Worm (Caenorhabditis elegans) whole organism, L4 larva: ENCODE results near the gene Y17D7B.2.

ENCODE experiments used
- F10B5.3 ChIP-seq: sonication (generic microtip); optimal IDR thresholded peaks from 2 replicates; lab custom pipeline; 2016; ENCODE audit warnings: mild to moderate bottlenecking, missing genetic modification characterization, missing compliant biosample characterization
- F37D6.2 ChIP-seq: sonication (generic microtip); optimal IDR thresholded peaks from 2 replicates; lab custom pipeline; 2016; ENCODE audit warnings: mild to moderate bottlenecking, missing genetic modification characterization, missing compliant biosample characterization
- T20F7.1 ChIP-seq: fragments of 200-800 bp; sonication (Bioruptor generic); optimal IDR thresholded peaks from 2 replicates; lab custom pipeline; 2018; ENCODE audit warnings: mild to moderate bottlenecking, missing genetic modification characterization, missing compliant biosample characterization
- Y105C5A.15 ChIP-seq: fragments of 200-800 bp; sonication (Bioruptor generic); IDR thresholded peaks from 2 replicates; pipeline ENCODE4 v1.3.6; 2022; ENCODE audit warnings: missing genetic modification characterization, missing compliant biosample characterization
- Y48G9A.11 ChIP-seq: fragments of 200-800 bp; sonication (Bioruptor generic); IDR thresholded peaks from 2 replicates; pipeline ENCODE4 v1.3.6; 2022; ENCODE audit warnings: missing genetic modification reagents, missing genetic modification characterization, missing compliant biosample characterization
- Y5F2A.4 ChIP-seq: fragments of 200-800 bp; sonication (Bioruptor generic); optimal IDR thresholded peaks from 2 replicates; lab custom pipeline; 2018; ENCODE audit warnings: mild to moderate bottlenecking, missing genetic modification characterization, missing compliant biosample characterization
- aha-1 ChIP-seq: fragments of 150-350 bp; peaks from one replicate; lab custom pipeline; 2014; ENCODE audit warnings: missing biosample characterization, missing genetic modification characterization
- arid-1 ChIP-seq: fragments of 200-800 bp; sonication (Bioruptor generic); conservative IDR thresholded peaks from 2 replicates; pipeline ENCODE4 v1.3.6; 2022; ENCODE audit warnings: missing genetic modification reagents, missing genetic modification characterization, missing compliant biosample characterization
- ceh-20 ChIP-seq: fragments of 200-800 bp; sonication (Bioruptor generic); IDR thresholded peaks from 2 replicates; pipeline ENCODE4 v1.3.6; 2022; ENCODE audit warnings: missing genetic modification reagents, missing genetic modification characterization, missing compliant biosample characterization
- ces-1 ChIP-seq: fragments of 150-350 bp; sonication (generic microtip); optimal IDR thresholded peaks from 4 replicates; lab custom pipeline; 2014; ENCODE audit warnings: missing biosample characterization, missing genetic modification reagents, missing genetic modification characterization
- cey-2 ChIP-seq: sonication (generic microtip); optimal IDR thresholded peaks from 3 replicates; lab custom pipeline; 2017; ENCODE audit warnings: missing genetic modification characterization, mild to moderate bottlenecking, missing compliant biosample characterization, antibody characterized with exemption, borderline replicate concordance; ENCODE audit not compliant: insufficient read depth
- daf-12 ChIP-seq: fragments of 150-350 bp; optimal IDR thresholded peaks from 2 replicates; lab custom pipeline; 2014; ENCODE audit warnings: missing biosample characterization, missing genetic modification reagents, missing genetic modification characterization
- daf-16 ChIP-seq, 3 experiments: sonication (generic microtip); optimal IDR thresholded peaks; 2 replicates each; lab custom pipeline; 2016 to 2017; ENCODE audit warnings: missing genetic modification characterization in 3 of 3, missing genetic modification reagents in 3 of 3, mild to moderate bottlenecking in 2 of 3, missing compliant biosample characterization in 2 of 3, missing biosample characterization in 1 of 3, moderate library complexity in 1 of 3
- dmd-9 ChIP-seq: fragments of 200-800 bp; sonication (Bioruptor generic); IDR thresholded peaks from 2 replicates; pipeline ENCODE4 v1.3.6; 2022; ENCODE audit warnings: missing genetic modification reagents, missing genetic modification characterization, missing compliant biosample characterization
- egl-27 ChIP-seq: sonication (generic microtip); optimal IDR thresholded peaks from 3 replicates; lab custom pipeline; 2017; ENCODE audit warnings: missing biosample characterization, missing genetic modification reagents, missing genetic modification characterization
- fkh-10 ChIP-seq: fragments of 150-350 bp; optimal IDR thresholded peaks from 2 replicates; lab custom pipeline; 2014; ENCODE audit warnings: missing biosample characterization, missing genetic modification reagents, missing genetic modification characterization
- fos-1 ChIP-seq: fragments of 150-350 bp; optimal IDR thresholded peaks from 2 replicates; lab custom pipeline; 2014; ENCODE audit warnings: missing biosample characterization, missing genetic modification characterization
- hlh-11 ChIP-seq: fragments of 200-800 bp; sonication (Bioruptor generic); optimal IDR thresholded peaks from 2 replicates; lab custom pipeline; 2018; ENCODE audit warnings: mild to moderate bottlenecking, missing genetic modification characterization, missing compliant biosample characterization
- lim-7 ChIP-seq: fragments of 200-800 bp; sonication (Bioruptor generic); IDR thresholded peaks from 2 replicates; pipeline ENCODE4 v1.3.6; 2022; ENCODE audit warnings: missing genetic modification characterization, missing compliant biosample characterization
- lin-1 ChIP-seq: fragments of 200-800 bp; sonication (Bioruptor generic); IDR thresholded peaks from 2 replicates; pipeline ENCODE4 v1.3.6; 2022; ENCODE audit warnings: missing genetic modification reagents, missing genetic modification characterization, missing compliant biosample characterization
- lin-13 ChIP-seq: fragments of 150-350 bp; optimal IDR thresholded peaks from 2 replicates; lab custom pipeline; 2014; ENCODE audit warnings: missing biosample characterization, missing genetic modification reagents, missing genetic modification characterization
- lin-38 ChIP-seq: fragments of 200-800 bp; sonication (Bioruptor generic); IDR thresholded peaks from 2 replicates; pipeline ENCODE4 v1.3.6; 2022; ENCODE audit warnings: missing genetic modification reagents, missing genetic modification characterization, missing compliant biosample characterization
- lir-3 ChIP-seq: sonication (generic microtip); optimal IDR thresholded peaks from 2 replicates; lab custom pipeline; 2016; ENCODE audit warnings: mild to moderate bottlenecking, missing genetic modification characterization, missing compliant biosample characterization
- lsy-2 ChIP-seq, 2 experiments: fragments of 150-350 bp in 1 of 2; sonication (generic microtip) in 1 of 2; optimal IDR thresholded peaks; 2 replicates each; lab custom pipeline; 2014 to 2017; ENCODE audit warnings: missing biosample characterization in 2 of 2, missing genetic modification characterization in 2 of 2
- madf-5 ChIP-seq, 2 experiments: fragments of 200-800 bp; sonication (Bioruptor generic); IDR thresholded peaks; 2 replicates each; pipeline ENCODE4 v1.3.6; 2022; ENCODE audit warnings: missing compliant biosample characterization in 2 of 2, missing genetic modification characterization in 2 of 2
- mdt-29 ChIP-seq: fragments of 200-800 bp; sonication (Bioruptor generic); IDR thresholded peaks from 2 replicates; pipeline ENCODE4 v1.3.6; 2022; ENCODE audit warnings: missing genetic modification reagents, missing genetic modification characterization, missing compliant biosample characterization
- mep-1 ChIP-seq: fragments of 150-350 bp; sonication (generic microtip); optimal IDR thresholded peaks from 3 replicates; lab custom pipeline; 2014; ENCODE audit warnings: missing biosample characterization, missing genetic modification characterization
- mxl-2 ChIP-seq: fragments of 200-800 bp; sonication (Bioruptor generic); conservative IDR thresholded peaks from 2 replicates; pipeline ENCODE4 v1.3.6; 2022; ENCODE audit warnings: missing genetic modification reagents, missing genetic modification characterization, missing compliant biosample characterization
- mxl-3 ChIP-seq: fragments of 200-800 bp; sonication (Bioruptor generic); optimal IDR thresholded peaks from 2 replicates; lab custom pipeline; 2018; ENCODE audit warnings: mild to moderate bottlenecking, missing genetic modification characterization, missing compliant biosample characterization
- nhr-102 ChIP-seq: sonication (generic microtip); optimal IDR thresholded peaks from 2 replicates; lab custom pipeline; 2016; ENCODE audit warnings: mild to moderate bottlenecking, missing genetic modification characterization, moderate library complexity, missing compliant biosample characterization
- nhr-11 ChIP-seq: fragments of 150-350 bp; optimal IDR thresholded peaks from 2 replicates; lab custom pipeline; 2014; ENCODE audit warnings: missing biosample characterization, missing genetic modification characterization
- nhr-111 ChIP-seq: fragments of 200-800 bp; sonication (Bioruptor generic); optimal IDR thresholded peaks from 2 replicates; lab custom pipeline; 2018; ENCODE audit warnings: mild to moderate bottlenecking, missing genetic modification characterization, missing compliant biosample characterization
- nhr-42 ChIP-seq: fragments of 200-800 bp; sonication (Bioruptor generic); IDR thresholded peaks from 2 replicates; pipeline ENCODE4 v1.3.6; 2022; ENCODE audit warnings: missing genetic modification characterization, missing compliant biosample characterization
- nhr-77 ChIP-seq: fragments of 150-350 bp; optimal IDR thresholded peaks from 2 replicates; lab custom pipeline; 2014; ENCODE audit warnings: missing biosample characterization, missing genetic modification characterization
- php-3 ChIP-seq: fragments of 200-800 bp; sonication (Bioruptor generic); IDR thresholded peaks from 2 replicates; pipeline ENCODE4 v1.3.6; 2022; ENCODE audit warnings: missing genetic modification reagents, missing genetic modification characterization, missing compliant biosample characterization
- pqm-1 ChIP-seq: sonication (generic microtip); optimal IDR thresholded peaks from 2 replicates; lab custom pipeline; 2017; ENCODE audit warnings: missing biosample characterization, missing genetic modification characterization
- rbr-2 ChIP-seq: sonication (generic microtip); optimal IDR thresholded peaks from 2 replicates; lab custom pipeline; 2016; ENCODE audit warnings: missing genotype, missing genetic modification characterization, missing compliant biosample characterization
- saeg-2 ChIP-seq: fragments of 200-800 bp; sonication (Bioruptor generic); IDR thresholded peaks from 2 replicates; pipeline ENCODE4 v1.3.6; 2022; ENCODE audit warnings: missing genetic modification reagents, missing genetic modification characterization, missing compliant biosample characterization
- set-16 ChIP-seq: fragments of 200-800 bp; sonication (Bioruptor generic); IDR thresholded peaks from 2 replicates; pipeline ENCODE4 v1.3.6; 2022; ENCODE audit warnings: missing genetic modification reagents, missing genetic modification characterization, missing compliant biosample characterization
- spr-3 ChIP-seq: fragments of 200-800 bp; sonication (Bioruptor generic); optimal IDR thresholded peaks from 2 replicates; lab custom pipeline; 2018; ENCODE audit warnings: mild to moderate bottlenecking, missing genetic modification characterization, missing compliant biosample characterization
- unc-62 ChIP-seq, 3 experiments: fragments of 150-350 bp in 1 of 3; sonication (generic microtip); optimal IDR thresholded peaks in 2 of 3; peaks in 1 of 3; 1 replicate in 1 of 3; 2 replicates in 2 of 3; lab custom pipeline; 2014 to 2017; ENCODE audit warnings: missing biosample characterization in 3 of 3, missing genetic modification characterization in 3 of 3, missing genetic modification reagents in 3 of 3, missing genotype in 1 of 3
- vab-7 ChIP-seq: fragments of 200-800 bp; sonication (Bioruptor generic); IDR thresholded peaks from 2 replicates; pipeline ENCODE4 v1.3.6; 2022; ENCODE audit warnings: missing genetic modification reagents, missing genetic modification characterization, missing compliant biosample characterization
- zfp-2 ChIP-seq: sonication (generic microtip); optimal IDR thresholded peaks from 2 replicates; lab custom pipeline; 2016; ENCODE audit warnings: mild to moderate bottlenecking, missing genetic modification characterization, missing compliant biosample characterization
- zip-11 ChIP-seq: fragments of 200-800 bp; sonication (Bioruptor generic); IDR thresholded peaks from 2 replicates; pipeline ENCODE4 v1.3.6; 2022; ENCODE audit warnings: missing genetic modification characterization, missing compliant biosample characterization
- ztf-11 ChIP-seq: fragments of 150-350 bp; optimal IDR thresholded peaks from 2 replicates; lab custom pipeline; 2014; ENCODE audit warnings: missing biosample characterization, missing genetic modification characterization

Y17D7B.2 gene

DNA sequence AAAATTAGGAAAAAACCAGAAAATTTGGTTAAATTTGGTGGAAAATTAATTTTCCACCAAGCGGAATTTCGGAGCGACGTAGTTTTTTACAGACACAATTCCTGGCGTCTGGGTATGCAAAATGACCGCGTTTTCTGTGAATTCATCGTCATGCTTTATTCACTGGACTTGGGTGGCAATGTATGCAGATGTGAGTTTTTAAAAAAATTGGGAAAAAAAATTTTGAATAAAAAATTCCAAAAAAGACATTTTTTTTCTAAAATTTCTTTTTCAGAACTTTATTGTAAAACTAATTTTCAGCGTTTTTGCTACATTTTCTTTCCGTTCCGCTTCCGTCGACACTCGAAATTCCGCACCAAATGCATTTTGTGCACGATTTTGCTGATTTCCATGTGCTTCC lies 23.8 kb downstream of the Y17D7B.2 start, which contains the start of gene C54E10.7:
Gene C54E10.7 (plus strand): TSS at position 301 of the 400 bp plus-strand sequence.
- TF ChIP-seq nhr-111 (GFP tag; lab: Kevin White, UChicago) (no peak), nhr-42 (GFP tag; lab: Robert Waterston, UW) (no peak), madf-5 (GFP tag; IDR thresholded peaks at IDR 0.05; lab: Robert Waterston, UW) (no peak), lir-3 (no peak), Y48G9A.11 (GFP tag; lab: Robert Waterston, UW) (no peak)

DNA sequence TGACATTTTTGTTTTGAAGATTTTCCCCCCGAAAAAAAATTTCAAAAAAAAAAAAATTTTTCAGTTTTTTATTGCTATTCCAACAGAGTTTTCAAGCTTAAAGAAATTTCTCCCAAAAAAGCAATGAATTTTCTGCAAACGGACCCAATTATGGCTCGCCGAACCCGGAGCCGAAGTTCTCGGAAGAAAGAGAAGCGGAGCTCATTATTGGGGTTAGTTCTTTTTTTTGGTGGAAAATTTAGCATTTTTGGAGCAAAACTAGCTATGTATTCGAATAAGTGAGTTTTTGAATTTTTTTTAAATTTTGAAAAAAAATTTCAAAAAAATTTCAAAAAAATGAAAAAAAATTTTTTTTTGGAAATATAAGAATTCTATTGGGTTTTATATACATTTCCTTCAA lies 32.1 kb downstream of the Y17D7B.2 start, which contains the start of gene ncs-5:
Gene ncs-5 (plus strand): TSS at position 124 of the 400 bp plus-strand sequence.
- TF ChIP-seq nhr-102 (no peak), aha-1 (tag; lab: Kevin White, UChicago) (peak; percentile 92)
- TF ChIP-seq, all 104 proteins: peak for 1

DNA sequence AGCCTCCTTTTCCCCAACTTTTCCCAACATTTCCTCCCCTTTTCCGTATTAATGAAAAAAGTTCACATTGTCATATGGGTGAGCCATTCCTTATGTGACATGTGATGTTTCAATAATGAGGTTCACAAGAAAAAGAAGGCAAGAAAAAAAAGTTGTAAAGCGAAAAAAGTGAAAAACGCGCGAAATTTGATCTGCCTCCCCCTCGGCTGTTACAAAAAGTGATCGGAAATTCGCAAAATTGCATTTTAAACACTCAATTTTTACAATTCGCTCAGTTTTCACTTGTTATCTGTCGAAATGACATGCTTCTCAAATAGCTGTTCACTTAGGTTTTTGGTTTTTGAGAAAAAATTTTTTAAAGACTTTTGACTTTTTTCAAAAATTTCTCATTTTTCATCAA lies 34.0 kb downstream of the Y17D7B.2 start:
- TF ChIP-seq fkh-10 (GFP tag; lab: Kevin White, UChicago), result peak; percentile 86
- no peak for TF ChIP-seq lin-38 (GFP tag; lab: Robert Waterston, UW)

DNA sequence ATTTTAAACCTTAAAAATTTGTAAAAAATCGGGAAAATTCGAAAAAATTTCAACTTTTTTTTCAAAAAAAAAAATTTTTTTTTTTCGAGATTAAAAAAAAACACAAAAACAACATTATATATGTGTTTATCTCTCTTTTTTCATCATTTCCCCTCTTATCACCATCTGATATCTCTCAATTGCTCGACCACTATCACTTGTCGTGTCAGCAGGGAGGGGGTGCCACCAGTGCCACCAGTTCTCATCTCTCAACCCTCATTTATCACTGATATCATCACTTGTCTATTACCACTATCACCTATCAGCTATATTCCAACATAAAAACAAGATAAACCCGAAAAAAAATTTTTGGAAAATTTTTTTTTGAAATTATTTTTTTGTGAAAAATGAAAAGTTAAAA lies 38.9 kb downstream of the Y17D7B.2 start:
- no peak for TF ChIP-seq mxl-2
- no peak for TF ChIP-seq cey-2
- peak in 1 of 2 experiments; percentile 29 for TF ChIP-seq daf-16 (GFP tag; optimal IDR thresholded peaks at IDR 0.05; lab: Kevin White, UChicago)
- TF ChIP-seq daf-16 (tag; optimal IDR thresholded peaks at IDR 0.05; lab: Kevin White, UChicago), result peak; percentile 89
- TF ChIP-seq set-16 (GFP tag; lab: Robert Waterston, UW), result no peak
- no peak for TF ChIP-seq daf-12
- no peak for TF ChIP-seq zfp-2
- no peak for TF ChIP-seq dmd-9 (GFP tag; lab: Robert Waterston, UW)
- peak in 1 of 2 experiments; percentile 34 for TF ChIP-seq lsy-2 (tag; optimal IDR thresholded peaks at IDR 0.05; lab: Kevin White, UChicago)
- TF ChIP-seq arid-1 (GFP tag; lab: Robert Waterston, UW), result no peak
- 0 out of 2 replicates have a peak, but pooled peaks have one; percentile 22 for TF ChIP-seq lin-1 (GFP tag; lab: Robert Waterston, UW)
- peak; percentile 75 for TF ChIP-seq hlh-11
- TF ChIP-seq nhr-11 (tag; lab: Kevin White, UChicago), result no peak
- TF ChIP-seq lin-13 (GFP tag; lab: Kevin White, UChicago), result no peak
- TF ChIP-seq nhr-77 (tag; lab: Kevin White, UChicago), result no peak
- no peak for TF ChIP-seq vab-7 (GFP tag; lab: Robert Waterston, UW)
- no peak for TF ChIP-seq egl-27
- no peak for TF ChIP-seq F37D6.2
- TF ChIP-seq unc-62 (GFP tag; optimal IDR thresholded peaks at IDR 0.05 in 1 of 2; lab: Kevin White, UChicago), result peak in 1 of 2 experiments; percentile 43
- no peak for TF ChIP-seq unc-62 (tag; optimal IDR thresholded peaks at IDR 0.05; lab: Kevin White, UChicago)
- no peak for TF ChIP-seq ztf-11
- no peak for TF ChIP-seq zip-11 (GFP tag; lab: Robert Waterston, UW)
- no peak for TF ChIP-seq spr-3 (GFP tag; lab: Kevin White, UChicago)
- TF ChIP-seq saeg-2 (GFP tag; lab: Robert Waterston, UW), result no peak
- TF ChIP-seq T20F7.1 (GFP tag; lab: Kevin White, UChicago), result no peak
- no peak for TF ChIP-seq mxl-3 (GFP tag; lab: Kevin White, UChicago)
- no peak for TF ChIP-seq ces-1 (GFP tag; lab: Kevin White, UChicago)
- TF ChIP-seq Y105C5A.15 (GFP tag; lab: Robert Waterston, UW), result no peak
- peak; percentile 67 for TF ChIP-seq pqm-1 (tag; lab: Kevin White, UChicago)
- TF ChIP-seq Y5F2A.4 (GFP tag; lab: Kevin White, UChicago), result no peak
- TF ChIP-seq ceh-20 (GFP tag; lab: Robert Waterston, UW), result no peak
- no peak for TF ChIP-seq F10B5.3 (tag; lab: Kevin White, UChicago)
- no peak for TF ChIP-seq mep-1 (tag; lab: Kevin White, UChicago)
- no peak for TF ChIP-seq rbr-2 (tag; lab: Kevin White, UChicago)
- no peak for TF ChIP-seq fos-1 (tag; lab: Kevin White, UChicago)
- TF ChIP-seq lim-7 (GFP tag; lab: Robert Waterston, UW), result no peak
- peak; percentile 62 for TF ChIP-seq php-3 (GFP tag; lab: Robert Waterston, UW)
- no peak for TF ChIP-seq mdt-29 (GFP tag; lab: Robert Waterston, UW)
